Fruit fly (Drosophila melanogaster): ENCODE results near the gene pho.
A peak's percentile ranks its signal among the peaks of the same experiment; 100 is the strongest.

Gene pho

dm6 chr4:1230564-1230964, 49.1 kb upstream of the pho start, which contains the start of the genes Dyrk3 and Cadps (continued):
- TF ChIP-seq slbo (GFP tag; IDR thresholded peaks at IDR 0.05) (no peak), phol (tag; optimal IDR thresholded peaks at IDR 0.05) (no peak), ERR (GFP tag; optimal IDR thresholded peaks at IDR 0.05) (no peak), CG8478 (optimal IDR thresholded peaks at IDR 0.05) (no peak), org-1 (GFP tag; optimal IDR thresholded peaks at IDR 0.05) (no peak), CG8281 (tag; optimal IDR thresholded peaks at IDR 0.05) (no peak), Hmr (GFP tag; optimal IDR thresholded peaks at IDR 0.05) (no peak), Abd-B (GFP tag; optimal IDR thresholded peaks at IDR 0.05) (no peak), CG6791 (GFP tag; IDR thresholded peaks at IDR 0.05; ENCODE audit: partially characterized antibody) (no peak), Atf-2 (GFP tag; optimal IDR thresholded peaks at IDR 0.05) (no peak), CG17568 (GFP tag; optimal IDR thresholded peaks at IDR 0.05) (no peak), gem (tag; optimal IDR thresholded peaks at IDR 0.05) (peak; percentile 27), CG4360 (GFP tag; IDR thresholded peaks at IDR 0.05) (no peak), CG13287 (GFP tag; IDR thresholded peaks at IDR 0.05; ENCODE audit: partially characterized antibody) (no peak), shn (GFP tag; optimal IDR thresholded peaks at IDR 0.05) (no peak), CG12219 (GFP tag; optimal IDR thresholded peaks at IDR 0.05) (no peak), Ssrp (tag; optimal IDR thresholded peaks at IDR 0.05) (peak; percentile 15), chm (GFP tag; IDR thresholded peaks at IDR 0.05) (no peak), CG15479 (GFP tag; optimal IDR thresholded peaks at IDR 0.05) (peak; percentile 65), Dll (GFP tag; IDR thresholded peaks at IDR 0.05; ENCODE audit: partially characterized antibody) (no peak), Antp (GFP tag; optimal IDR thresholded peaks at IDR 0.05) (no peak), disco-r (GFP tag; optimal IDR thresholded peaks at IDR 0.05) (no peak), CG4404 (GFP tag; IDR thresholded peaks at IDR 0.05) (no peak), CG3407 (GFP tag; optimal IDR thresholded peaks at IDR 0.05) (no peak), btn (GFP tag; optimal IDR thresholded peaks at IDR 0.05) (no peak), pum (GFP tag; optimal IDR thresholded peaks at IDR 0.05) (no peak), CG3065 (GFP tag; optimal IDR thresholded peaks at IDR 0.05) (no peak), prd (optimal IDR thresholded peaks at IDR 0.05) (no peak), prd (GFP tag; IDR thresholded peaks at IDR 0.05) (no peak), en (GFP tag; optimal IDR thresholded peaks at IDR 0.05) (no peak), Ets65A (GFP tag) (peak; percentile 93), HmgD (GFP tag; optimal IDR thresholded peaks at IDR 0.05) (no peak), gcm2 (GFP tag; optimal IDR thresholded peaks at IDR 0.05) (no peak), dm (GFP tag; optimal IDR thresholded peaks at IDR 0.05) (peak; percentile 85), CG7928 (GFP tag; optimal IDR thresholded peaks at IDR 0.05) (no peak), stwl (tag; optimal IDR thresholded peaks at IDR 0.05) (peak; percentile 16), CG13624 (GFP tag; optimal IDR thresholded peaks at IDR 0.05) (no peak), CG30403 (GFP tag; optimal IDR thresholded peaks at IDR 0.05) (no peak), Hand (GFP tag; optimal IDR thresholded peaks at IDR 0.05) (no peak), D19A (tag; optimal IDR thresholded peaks at IDR 0.05) (peak; percentile 48), Camta (GFP tag; optimal IDR thresholded peaks at IDR 0.05) (no peak), Hey (tag; optimal IDR thresholded peaks at IDR 0.05) (no peak), cg (GFP tag; optimal IDR thresholded peaks at IDR 0.05) (no peak), trh (GFP tag; optimal IDR thresholded peaks at IDR 0.05) (no peak), Sin3A (optimal IDR thresholded peaks at IDR 0.05) (no peak), CG11085 (GFP tag; IDR thresholded peaks at IDR 0.05) (no peak), BtbVII (GFP tag; optimal IDR thresholded peaks at IDR 0.05) (no peak), Blimp-1 (GFP tag; optimal IDR thresholded peaks at IDR 0.05) (no peak), gce (GFP tag; IDR thresholded peaks at IDR 0.05) (no peak), mld (GFP tag; IDR thresholded peaks at IDR 0.05; ENCODE audit: partially characterized antibody) (no peak), Mrtf (GFP tag; IDR thresholded peaks at IDR 0.05) (no peak), Six4 (GFP tag; optimal IDR thresholded peaks at IDR 0.05) (no peak), CG7745 (tag; optimal IDR thresholded peaks at IDR 0.05) (no peak)

All from whole organism, embryonic.